Worm (Caenorhabditis elegans): ENCODE measurements around the gene num-1.

The num-1 gene

ce11 chrV:20861080-20861479 is 31.5 kb downstream of the num-1 start, which contains the start of gene try-4:
TSS of gene try-4 (minus strand) at chrV:20861153.
- TF ChIP-seq nhr-76 (tag; optimal IDR thresholded peaks at IDR 0.05): no peak
- no peak for TF ChIP-seq snpc-4 (tag; optimal IDR thresholded peaks at IDR 0.05)
- TF ChIP-seq ztf-11 (tag; optimal IDR thresholded peaks at IDR 0.05): no peak
- TF ChIP-seq drap-1 (GFP tag; optimal IDR thresholded peaks at IDR 0.05): no peak
- TF ChIP-seq lsy-2 (tag; optimal IDR thresholded peaks at IDR 0.05): no peak
- TF ChIP-seq ham-2 (GFP tag; optimal IDR thresholded peaks at IDR 0.05): no peak

DNA sequence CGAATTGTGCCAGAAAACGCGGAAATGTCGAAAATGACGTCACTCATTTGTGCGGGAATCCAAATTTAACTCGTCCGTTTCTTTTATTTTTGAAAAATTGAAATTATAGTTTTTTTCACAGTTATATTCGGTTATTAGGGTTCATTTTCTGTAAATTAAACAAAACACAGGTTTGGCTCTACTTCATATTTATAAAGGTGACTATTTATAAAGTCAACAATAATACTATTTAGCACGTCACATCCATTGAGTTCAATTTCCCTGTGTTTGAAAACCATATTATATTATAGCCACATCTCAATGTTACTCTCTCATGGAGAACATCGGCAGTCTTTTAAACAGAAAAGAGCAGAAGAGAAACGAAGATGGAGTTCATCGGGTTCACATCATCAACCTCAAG is 33.1 kb downstream of the num-1 start, which contains the start of gene twk-35:
twk-35 (plus strand) TSS at position 301 of the 400 bp plus-strand sequence.
- no peak for TF ChIP-seq ces-1 (GFP tag; optimal IDR thresholded peaks at IDR 0.05)
- TF ChIP-seq unc-120 (tag; optimal IDR thresholded peaks at IDR 0.05; ENCODE audit: poor library complexity, severe bottlenecking): no peak
- no peak for TF ChIP-seq nhr-12 (tag; optimal IDR thresholded peaks at IDR 0.05)
- no peak for TF ChIP-seq lin-13 (tag; optimal IDR thresholded peaks at IDR 0.05)
- no peak for TF ChIP-seq sptf-1 (tag; optimal IDR thresholded peaks at IDR 0.05)
- TF ChIP-seq lsy-2 (tag; optimal IDR thresholded peaks at IDR 0.05): no peak
- no peak for TF ChIP-seq nhr-28 (tag; optimal IDR thresholded peaks at IDR 0.05)
- TF ChIP-seq zip-8 (tag; optimal IDR thresholded peaks at IDR 0.05): no peak
- TF ChIP-seq unc-39 (tag; optimal IDR thresholded peaks at IDR 0.05): no peak
- no peak for TF ChIP-seq drap-1 (GFP tag; optimal IDR thresholded peaks at IDR 0.05)
- TF ChIP-seq ztf-11 (tag; optimal IDR thresholded peaks at IDR 0.05): no peak
- TF ChIP-seq nhr-2 (tag; optimal IDR thresholded peaks at IDR 0.05): no peak

- no peak for TF ChIP-seq ceh-43 (GFP tag; optimal IDR thresholded peaks at IDR 0.05)
- no peak for TF ChIP-seq snpc-4 (tag; optimal IDR thresholded peaks at IDR 0.05)
- no peak for TF ChIP-seq ztf-11 (tag; optimal IDR thresholded peaks at IDR 0.05)
- no peak for TF ChIP-seq bed-3 (GFP tag; optimal IDR thresholded peaks at IDR 0.05)
- TF ChIP-seq tbx-8 (GFP tag; optimal IDR thresholded peaks at IDR 0.05): no peak
- TF ChIP-seq ces-1 (GFP tag; optimal IDR thresholded peaks at IDR 0.05): no peak
- no peak for TF ChIP-seq mep-1 (tag; optimal IDR thresholded peaks at IDR 0.05)
- TF ChIP-seq flh-1 (GFP tag; optimal IDR thresholded peaks at IDR 0.05): no peak
- TF ChIP-seq M03D4.4 (tag; optimal IDR thresholded peaks at IDR 0.05): no peak
- TF ChIP-seq nhr-2 (tag; optimal IDR thresholded peaks at IDR 0.05): no peak
- no peak for TF ChIP-seq zip-8 (tag; optimal IDR thresholded peaks at IDR 0.05)
- TF ChIP-seq unc-39 (tag; optimal IDR thresholded peaks at IDR 0.05): no peak
- TF ChIP-seq elt-1 (tag; optimal IDR thresholded peaks at IDR 0.05; ENCODE audit: borderline replicate concordance, insufficient read depth): no peak
- no peak for TF ChIP-seq cnd-1 (tag; optimal IDR thresholded peaks at IDR 0.05)
- no peak for TF ChIP-seq nhr-28 (tag; optimal IDR thresholded peaks at IDR 0.05)
- no peak for TF ChIP-seq elt-3 (tag; optimal IDR thresholded peaks at IDR 0.05)
- no peak for TF ChIP-seq ceh-83 (GFP tag; optimal IDR thresholded peaks at IDR 0.05)
Observed at ce11 chrV:20866406-20866805, 36.8 kb downstream of the num-1 start.

ce11 chrV:20868329-20868728 is 38.7 kb downstream of the num-1 start, which contains the start of gene F31D4.8:
TSS of gene F31D4.8 (minus strand) at chrV:20868429.
- no peak for TF ChIP-seq unc-62 (GFP tag; optimal IDR thresholded peaks at IDR 0.05)
- no peak for TF ChIP-seq ceh-39 (tag; optimal IDR thresholded peaks at IDR 0.05)
- TF ChIP-seq pha-4 (tag; optimal IDR thresholded peaks at IDR 0.05): no peak
- no peak for TF ChIP-seq ham-2 (GFP tag; optimal IDR thresholded peaks at IDR 0.05)
- TF ChIP-seq nhr-76 (tag; optimal IDR thresholded peaks at IDR 0.05): no peak
- no peak for TF ChIP-seq drap-1 (GFP tag; optimal IDR thresholded peaks at IDR 0.05)

DNA sequence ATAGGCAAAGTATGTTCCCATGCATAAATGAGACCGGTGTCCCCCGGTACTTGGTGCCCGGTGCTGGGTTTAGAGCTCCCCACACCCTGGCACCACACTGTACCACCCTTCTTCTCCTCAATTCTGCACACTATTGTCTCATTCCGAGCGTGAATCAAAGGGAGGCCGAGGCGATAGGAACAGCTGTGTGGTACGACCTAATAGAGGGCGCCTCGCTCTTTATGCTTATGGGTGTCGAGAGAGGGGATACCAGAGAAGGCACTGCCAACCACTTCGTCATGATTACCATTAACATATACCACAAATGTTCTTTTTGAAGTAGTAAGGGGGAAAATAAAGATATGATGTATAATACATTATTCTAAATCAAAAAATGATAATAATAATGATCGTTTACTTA is 41.0 kb downstream of the num-1 start:
- no peak for TF ChIP-seq ceh-83 (GFP tag; optimal IDR thresholded peaks at IDR 0.05)
- no peak for TF ChIP-seq sem-2 (GFP tag; optimal IDR thresholded peaks at IDR 0.05)
- no peak for TF ChIP-seq lin-32 (GFP tag; optimal IDR thresholded peaks at IDR 0.05)
- TF ChIP-seq hlh-1 (tag; optimal IDR thresholded peaks at IDR 0.05): no peak
- no peak for TF ChIP-seq flh-1 (GFP tag; optimal IDR thresholded peaks at IDR 0.05)
- no peak for TF ChIP-seq drap-1 (GFP tag; optimal IDR thresholded peaks at IDR 0.05)
- TF ChIP-seq snpc-4 (tag; optimal IDR thresholded peaks at IDR 0.05): no peak

DNA sequence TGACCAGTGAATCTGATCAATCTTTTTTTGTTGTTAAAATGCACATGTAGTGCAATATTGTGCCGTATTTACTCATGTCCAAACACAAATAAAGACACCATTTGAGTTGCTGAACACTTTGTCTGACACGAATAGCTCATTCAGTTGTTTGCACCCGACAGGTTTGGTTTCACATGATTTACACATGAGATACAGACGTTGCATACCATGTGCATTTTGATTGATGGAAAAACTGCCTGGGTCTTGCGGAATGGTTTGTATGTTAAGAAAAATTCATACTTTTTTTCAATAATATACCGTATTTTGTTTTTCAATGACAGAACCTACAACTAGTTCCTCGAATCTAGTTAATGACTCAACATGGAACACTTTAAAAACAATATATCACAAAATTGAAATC is 41.6 kb downstream of the num-1 start:
- TF ChIP-seq unc-39 (tag; optimal IDR thresholded peaks at IDR 0.05) (no peak), sptf-1 (tag; optimal IDR thresholded peaks at IDR 0.05) (no peak), snpc-4 (tag; optimal IDR thresholded peaks at IDR 0.05) (no peak), ham-2 (GFP tag; optimal IDR thresholded peaks at IDR 0.05) (no peak), ztf-11 (tag; optimal IDR thresholded peaks at IDR 0.05) (no peak), nhr-12 (tag; optimal IDR thresholded peaks at IDR 0.05) (no peak), ces-1 (GFP tag; optimal IDR thresholded peaks at IDR 0.05) (no peak), ceh-43 (GFP tag; optimal IDR thresholded peaks at IDR 0.05) (no peak), M03D4.4 (tag; optimal IDR thresholded peaks at IDR 0.05) (no peak), pha-4 (tag; optimal IDR thresholded peaks at IDR 0.05) (no peak), nhr-2 (tag; optimal IDR thresholded peaks at IDR 0.05) (no peak), ceh-83 (GFP tag; optimal IDR thresholded peaks at IDR 0.05) (no peak), mep-1 (tag; optimal IDR thresholded peaks at IDR 0.05) (no peak), ceh-39 (tag; optimal IDR thresholded peaks at IDR 0.05) (no peak)

Measured in whole organism, mixed stage, embryonic.